Worm (Caenorhabditis elegans) whole organism, L2 larva: ENCODE measurements around the gene T28A11.18.

Source experiments
- C34F6.9 ChIP-seq: fragments of 150-350 bp; optimal IDR thresholded peaks from 2 replicates; lab custom pipeline; 2014; ENCODE audit warnings: missing biosample characterization, missing genetic modification characterization
- F13H6.1 ChIP-seq: sonication (generic microtip); optimal IDR thresholded peaks from 2 replicates; lab custom pipeline; 2016; ENCODE audit warnings: missing genetic modification characterization, missing compliant biosample characterization
- R02D3.7 ChIP-seq: fragments of 150-350 bp; optimal IDR thresholded peaks from 2 replicates; lab custom pipeline; 2014; ENCODE audit warnings: missing biosample characterization, missing genetic modification characterization
- alr-1 ChIP-seq: fragments of 150-350 bp; optimal IDR thresholded peaks from 2 replicates; lab custom pipeline; 2014; ENCODE audit warnings: missing biosample characterization, missing genetic modification characterization
- aly-2 ChIP-seq: fragments of 150-350 bp; optimal IDR thresholded peaks from 2 replicates; lab custom pipeline; 2014; ENCODE audit warnings: missing biosample characterization, missing genetic modification characterization
- ama-1 ChIP-seq: fragments of 150-350 bp; optimal IDR thresholded peaks from 2 replicates; lab custom pipeline; 2018; ENCODE audit warnings: inconsistent platforms
- blmp-1 ChIP-seq: sonication (generic microtip); optimal IDR thresholded peaks from 2 replicates; lab custom pipeline; 2017; ENCODE audit warnings: missing genetic modification characterization, mild to moderate bottlenecking, missing compliant biosample characterization, antibody characterized with exemption, moderate library complexity; ENCODE audit not compliant: insufficient read depth
- ceh-16 ChIP-seq: fragments of 150-350 bp; optimal IDR thresholded peaks from 2 replicates; lab custom pipeline; 2014; ENCODE audit warnings: missing biosample characterization, missing genetic modification characterization
- ceh-82 ChIP-seq: fragments of 150-350 bp; optimal IDR thresholded peaks from 2 replicates; lab custom pipeline; 2014; ENCODE audit warnings: missing biosample characterization, missing genetic modification characterization
- dmd-4 ChIP-seq: sonication (generic microtip); optimal IDR thresholded peaks from 2 replicates; lab custom pipeline; 2017; ENCODE audit warnings: missing biosample characterization, missing genetic modification characterization
- egl-27 ChIP-seq: sonication (generic microtip); optimal IDR thresholded peaks from 3 replicates; lab custom pipeline; 2017; ENCODE audit warnings: missing biosample characterization, missing genetic modification reagents, missing genetic modification characterization
- gmeb-1 ChIP-seq: fragments of 150-350 bp; optimal IDR thresholded peaks from 2 replicates; lab custom pipeline; 2014; ENCODE audit warnings: missing biosample characterization, missing genetic modification characterization
- lin-11 ChIP-seq: fragments of 150-350 bp; sonication (generic microtip); optimal IDR thresholded peaks from 2 replicates; lab custom pipeline; 2014; ENCODE audit warnings: missing biosample characterization, missing genetic modification characterization, inconsistent platforms, mixed read lengths
- lin-13 ChIP-seq: fragments of 150-350 bp; optimal IDR thresholded peaks from 2 replicates; lab custom pipeline; 2014; ENCODE audit warnings: missing biosample characterization, missing genetic modification reagents, missing genetic modification characterization
- lsy-2 ChIP-seq, 2 experiments: fragments of 150-350 bp in 1 of 2; sonication (generic microtip) in 1 of 2; optimal IDR thresholded peaks; 2 replicates each; lab custom pipeline; 2014 to 2017; ENCODE audit warnings: missing biosample characterization in 2 of 2, missing genetic modification characterization in 2 of 2
- mdl-1 ChIP-seq, 2 experiments: fragments of 150-350 bp in 1 of 2; sonication (generic microtip) in 1 of 2; optimal IDR thresholded peaks; 2 replicates each; lab custom pipeline; 2017; ENCODE audit warnings: missing biosample characterization in 2 of 2, missing genetic modification characterization in 2 of 2
- nhr-10 ChIP-seq: sonication (generic microtip); optimal IDR thresholded peaks from 2 replicates; lab custom pipeline; 2017; ENCODE audit warnings: missing biosample characterization, missing genetic modification characterization
- nhr-11 ChIP-seq: fragments of 150-350 bp; optimal IDR thresholded peaks from 2 replicates; lab custom pipeline; 2014; ENCODE audit warnings: missing biosample characterization, missing genetic modification characterization
- nhr-129 ChIP-seq: fragments of 150-350 bp; optimal IDR thresholded peaks from 2 replicates; lab custom pipeline; 2014; ENCODE audit warnings: missing biosample characterization, missing genetic modification characterization
- nhr-23 ChIP-seq: fragments of 150-350 bp; optimal IDR thresholded peaks from 2 replicates; lab custom pipeline; 2014; ENCODE audit warnings: missing biosample characterization, missing genetic modification reagents, missing genetic modification characterization
- nhr-25 ChIP-seq: fragments of 150-350 bp; sonication (generic microtip); optimal IDR thresholded peaks from 3 replicates; lab custom pipeline; 2014; ENCODE audit warnings: missing biosample characterization, missing genetic modification characterization
- nhr-6 ChIP-seq: fragments of 150-350 bp; optimal IDR thresholded peaks from 2 replicates; lab custom pipeline; 2014; ENCODE audit warnings: missing biosample characterization, missing genetic modification characterization
- nhr-77 ChIP-seq: fragments of 150-350 bp; optimal IDR thresholded peaks from 2 replicates; lab custom pipeline; 2014; ENCODE audit warnings: missing biosample characterization, missing genetic modification characterization
- sem-4 ChIP-seq: fragments of 150-350 bp; optimal IDR thresholded peaks from 2 replicates; lab custom pipeline; 2014; ENCODE audit warnings: missing biosample characterization, missing genetic modification reagents, missing genetic modification characterization
- sma-9 ChIP-seq, 2 experiments: fragments of 150-350 bp in 1 of 2; sonication (generic microtip) in 1 of 2; optimal IDR thresholded peaks; 2 replicates each; lab custom pipeline; 2014 to 2016; ENCODE audit warnings: missing genetic modification characterization in 2 of 2, mild to moderate bottlenecking in 1 of 2, missing biosample characterization in 1 of 2, missing compliant biosample characterization in 1 of 2, missing genetic modification reagents in 1 of 2, moderate library complexity in 1 of 2
- snpc-4 ChIP-seq: fragments of 150-350 bp; optimal IDR thresholded peaks from 2 replicates; lab custom pipeline; 2014; ENCODE audit warnings: missing biosample characterization, missing genetic modification characterization
- unc-39 ChIP-seq: fragments of 150-350 bp; optimal IDR thresholded peaks from 2 replicates; lab custom pipeline; 2014; ENCODE audit warnings: missing biosample characterization, missing genetic modification characterization
- unc-55 ChIP-seq: fragments of 150-350 bp; sonication (generic microtip); optimal IDR thresholded peaks from 3 replicates; lab custom pipeline; 2014; ENCODE audit warnings: missing biosample characterization, missing genetic modification reagents, missing genetic modification characterization
- unc-62 ChIP-seq: fragments of 150-350 bp; optimal IDR thresholded peaks from 2 replicates; lab custom pipeline; 2014; ENCODE audit warnings: missing biosample characterization, missing genetic modification reagents, missing genetic modification characterization

Gene T28A11.18

DNA sequence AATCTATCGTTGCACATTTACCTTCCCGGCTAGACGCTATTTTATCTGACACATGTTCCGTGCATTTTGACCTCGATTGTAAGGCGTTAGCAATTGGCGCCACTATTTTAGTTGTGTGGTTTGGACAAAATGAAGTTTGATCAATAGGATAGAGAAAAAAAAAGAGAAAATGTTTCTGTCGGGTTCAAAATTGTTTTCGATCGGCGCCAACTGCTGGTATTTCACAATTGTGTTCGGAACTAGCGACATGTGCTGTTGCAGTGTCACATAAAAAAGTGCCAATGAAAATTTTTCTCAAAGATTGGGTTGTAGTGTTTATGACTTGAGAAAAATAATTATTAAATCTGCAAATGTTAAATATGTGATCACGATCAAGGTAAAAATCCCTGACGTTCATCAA is 11.3 kb upstream of the T28A11.18 start:
- TF ChIP-seq nhr-77 (tag; lab: Kevin White, UChicago) (no peak), lsy-2 (tag; optimal IDR thresholded peaks at IDR 0.05; lab: Kevin White, UChicago) (peak in 1 of 2 experiments; percentile 27), ceh-82 (tag; lab: Kevin White, UChicago) (no peak), sma-9 (GFP tag; optimal IDR thresholded peaks at IDR 0.05; lab: Kevin White, UChicago) (peak; percentile 78), sma-9 (tag; optimal IDR thresholded peaks at IDR 0.05; lab: Kevin White, UChicago) (no peak), F13H6.1 (tag; lab: Kevin White, UChicago) (peak; percentile 65)

DNA sequence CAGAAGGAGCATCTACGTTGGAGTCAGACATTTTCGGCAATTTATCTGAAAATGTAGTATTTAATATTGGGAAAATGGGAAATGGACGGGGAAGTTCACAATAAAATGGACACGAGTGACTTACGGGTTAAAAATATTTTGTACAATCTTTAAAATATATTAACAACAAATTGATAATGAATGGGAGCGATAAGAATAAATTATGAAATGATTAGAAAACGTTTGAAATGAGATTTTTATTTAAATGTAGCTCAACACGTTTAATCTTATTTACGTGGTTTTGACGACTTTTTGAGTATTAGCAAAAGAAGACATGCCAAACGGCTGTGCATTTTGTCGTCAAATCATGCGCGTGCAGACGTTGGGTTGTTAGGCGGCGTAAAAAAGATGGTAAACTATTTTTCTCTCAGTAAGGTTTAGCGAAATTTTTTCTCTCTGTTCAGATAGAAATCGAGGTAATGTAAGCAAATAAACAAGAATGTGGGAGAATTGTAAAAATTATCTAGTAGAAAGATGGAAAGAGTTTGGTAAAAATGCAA is 10.3 kb upstream of the T28A11.18 start, which contains the start of gene fbxa-64:
Gene fbxa-64, minus strand, starts transcription at position 51 of the 539 bp plus-strand sequence.
- peak; percentile 9 for TF ChIP-seq C34F6.9
- TF ChIP-seq nhr-23 (tag; lab: Kevin White, UChicago), result no peak
- peak in 1 of 2 experiments; percentile 18 for TF ChIP-seq lsy-2 (tag; optimal IDR thresholded peaks at IDR 0.05; lab: Kevin White, UChicago)
- TF ChIP-seq, all 48 proteins: peak for 2

DNA sequence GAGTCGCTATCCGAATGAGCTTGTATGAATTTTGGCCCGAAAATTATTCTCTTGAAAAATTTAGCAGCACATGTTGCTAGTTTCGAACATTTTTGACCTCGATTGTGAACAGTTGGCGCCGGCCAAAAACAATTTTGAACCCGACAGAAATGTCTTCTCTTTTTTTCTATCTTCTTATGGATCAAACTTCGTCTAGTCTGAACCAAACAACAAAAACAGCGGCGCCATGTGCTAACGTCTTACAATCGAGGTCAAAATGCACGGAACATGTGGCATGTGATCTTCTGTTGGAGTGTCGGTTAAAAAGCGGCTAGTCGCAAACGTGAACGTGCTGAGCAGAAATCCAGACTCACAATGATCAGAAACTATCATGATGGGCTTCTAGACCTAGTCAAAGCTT is 8.3 kb upstream of the T28A11.18 start:
- TF ChIP-seq unc-62 (GFP tag; lab: Kevin White, UChicago), result no peak
- no peak for TF ChIP-seq alr-1 (tag; lab: Kevin White, UChicago)
- TF ChIP-seq sem-4 (tag; lab: Kevin White, UChicago), result peak; percentile 4
- TF ChIP-seq gmeb-1, result no peak
- no peak for TF ChIP-seq nhr-6 (tag; lab: Kevin White, UChicago)
- TF ChIP-seq F13H6.1 (tag; lab: Kevin White, UChicago), result peak; percentile 80
- TF ChIP-seq sma-9 (GFP tag; optimal IDR thresholded peaks at IDR 0.05; lab: Kevin White, UChicago), result peak; percentile 92
- TF ChIP-seq sma-9 (tag; optimal IDR thresholded peaks at IDR 0.05; lab: Kevin White, UChicago), result no peak
- TF ChIP-seq blmp-1 (tag; lab: Kevin White, UChicago), result no peak
- no peak for TF ChIP-seq ceh-82 (tag; lab: Kevin White, UChicago)

DNA sequence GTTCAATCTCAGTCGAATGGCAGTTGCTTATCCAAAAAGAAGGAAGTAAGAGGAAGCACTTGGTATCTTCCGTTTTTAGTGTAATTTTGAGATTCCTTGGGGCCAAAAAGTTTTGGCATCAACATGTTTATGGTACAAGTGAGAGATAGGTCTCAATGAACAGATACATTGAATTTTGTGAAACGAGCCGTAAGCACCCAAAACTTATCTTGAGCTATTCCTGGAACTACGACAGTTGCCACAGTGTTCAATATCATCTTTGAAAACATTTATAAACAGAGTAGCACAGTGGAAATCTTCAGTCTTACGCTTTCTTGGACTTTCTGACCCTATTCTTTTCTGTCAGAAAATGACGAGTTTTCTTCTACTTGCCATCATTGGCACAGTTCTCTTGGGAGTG is 7.2 kb upstream of the T28A11.18 start, which contains the start of gene T28A11.3:
Gene T28A11.3, plus strand, starts transcription at position 301 of the 400 bp plus-strand sequence.
- no peak for TF ChIP-seq unc-39 (tag; lab: Kevin White, UChicago)
- no peak for TF ChIP-seq lsy-2 (tag; optimal IDR thresholded peaks at IDR 0.05; lab: Kevin White, UChicago)
- TF ChIP-seq alr-1 (tag; lab: Kevin White, UChicago), result no peak
- no peak for TF ChIP-seq R02D3.7 (tag; lab: Kevin White, UChicago)
- TF ChIP-seq unc-55 (GFP tag; lab: Kevin White, UChicago), result no peak

DNA sequence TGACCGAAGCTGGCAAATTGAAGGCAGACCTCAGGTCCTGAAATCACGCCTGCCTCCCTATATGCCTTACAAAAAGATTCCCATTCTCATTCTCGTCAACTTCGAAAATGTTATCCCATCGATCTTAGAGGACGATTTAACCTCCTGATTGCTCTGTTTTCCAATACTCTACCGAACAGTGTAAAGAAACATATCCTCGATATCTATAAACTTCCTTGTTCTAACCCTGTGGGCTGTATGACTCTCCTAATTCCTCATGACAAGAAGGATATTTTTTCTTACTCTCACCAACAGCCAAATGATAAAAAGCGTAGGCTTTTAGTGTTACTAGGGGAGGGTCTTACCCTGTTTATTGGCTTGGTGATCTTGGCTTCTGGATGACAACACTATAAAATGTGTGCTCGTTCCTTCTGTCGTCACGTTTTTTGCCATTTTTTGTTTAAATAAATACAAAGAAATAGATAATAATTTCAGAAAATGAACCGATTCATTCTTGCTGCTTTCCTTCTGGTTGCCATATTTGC is 5.8 kb upstream of the T28A11.18 start, which contains the start of gene T28A11.4:
Gene T28A11.4, plus strand, starts transcription at position 474 of the 524 bp plus-strand sequence.
- TF ChIP-seq alr-1 (tag; lab: Kevin White, UChicago) (no peak), nhr-11 (tag; lab: Kevin White, UChicago) (no peak), snpc-4 (tag; lab: Kevin White, UChicago) (no peak), unc-39 (tag; lab: Kevin White, UChicago) (no peak), mdl-1 (tag; optimal IDR thresholded peaks at IDR 0.05; lab: Kevin White, UChicago) (no peak), lin-11 (tag; lab: Kevin White, UChicago) (no peak)

DNA sequence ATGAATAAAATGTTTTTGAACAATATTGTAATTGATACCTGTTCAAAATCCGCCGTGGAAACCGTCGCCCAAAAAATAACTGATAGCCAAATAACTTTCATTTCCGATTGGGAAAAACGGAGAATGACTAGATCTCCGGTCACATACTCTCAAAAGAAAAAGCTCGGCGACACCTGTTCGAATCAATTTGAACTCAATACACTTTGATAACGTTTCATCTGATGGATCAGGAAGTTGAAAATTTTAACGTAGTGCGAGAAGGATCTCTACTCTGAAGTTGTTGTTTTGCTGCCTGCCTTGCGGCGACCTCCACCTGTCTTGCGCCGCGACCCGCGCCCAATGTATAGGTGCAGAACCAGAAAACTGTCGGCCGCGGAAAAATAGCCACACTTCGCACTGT is 5.3 kb upstream of the T28A11.18 start, which contains the start of gene T28A11.20:
Gene T28A11.20, minus strand, starts transcription at position 101 of the 400 bp plus-strand sequence.
- TF ChIP-seq dmd-4, result no peak
- TF ChIP-seq ama-1, result no peak
- TF ChIP-seq ceh-16 (tag; lab: Kevin White, UChicago), result no peak
- no peak for TF ChIP-seq egl-27 (tag; lab: Kevin White, UChicago)
- TF ChIP-seq aly-2 (tag; lab: Kevin White, UChicago), result no peak
- no peak for TF ChIP-seq nhr-129 (tag; lab: Kevin White, UChicago)
- TF ChIP-seq nhr-10 (tag; lab: Kevin White, UChicago), result no peak
- TF ChIP-seq mdl-1 (tag; optimal IDR thresholded peaks at IDR 0.05; lab: Kevin White, UChicago), result no peak
- TF ChIP-seq nhr-6 (tag; lab: Kevin White, UChicago), result no peak
- no peak for TF ChIP-seq alr-1 (tag; lab: Kevin White, UChicago)
- TF ChIP-seq C34F6.9, result no peak
- TF ChIP-seq snpc-4 (tag; lab: Kevin White, UChicago), result no peak
- no peak for TF ChIP-seq nhr-25
- TF ChIP-seq lin-11 (tag; lab: Kevin White, UChicago), result no peak
- TF ChIP-seq unc-39 (tag; lab: Kevin White, UChicago), result no peak
- no peak for TF ChIP-seq lin-13 (GFP tag; lab: Kevin White, UChicago)
